Worm (Caenorhabditis elegans): ENCODE measurements around the gene ZK896.4.

- no peak for TF ChIP-seq ceh-30 (tag; optimal IDR thresholded peaks at IDR 0.05)
- TF ChIP-seq ama-1 (optimal IDR thresholded peaks at IDR 0.05), result no peak
- TF ChIP-seq ref-2 (tag; optimal IDR thresholded peaks at IDR 0.05), result no peak
- TF ChIP-seq unc-86 (tag; optimal IDR thresholded peaks at IDR 0.05), result no peak
- no peak for TF ChIP-seq sox-2 (GFP tag; IDR thresholded peaks at IDR 0.05)
- no peak for TF ChIP-seq npax-4 (tag; optimal IDR thresholded peaks at IDR 0.05)
- TF ChIP-seq tbx-2 (tag; optimal IDR thresholded peaks at IDR 0.05), result no peak
- no peak for TF ChIP-seq ceh-18 (tag; optimal IDR thresholded peaks at IDR 0.05)
- TF ChIP-seq ceh-48 (tag; optimal IDR thresholded peaks at IDR 0.05), result no peak
- no peak for TF ChIP-seq hlh-6 (tag; optimal IDR thresholded peaks at IDR 0.05)
- no peak for TF ChIP-seq pax-1 (tag; optimal IDR thresholded peaks at IDR 0.05)
- no peak for TF ChIP-seq pros-1 (tag; optimal IDR thresholded peaks at IDR 0.05)
- no peak for TF ChIP-seq ceh-14 (tag; optimal IDR thresholded peaks at IDR 0.05)
Measured at ce11 chrIV:12871445-12871947, 11.6 kb downstream of the ZK896.4 start, which contains the start of gene clec-187.

Measured in whole organism, late embryonic.